Fruit fly (Drosophila melanogaster): ENCODE data around the gene CG16721.
A peak's percentile ranks its signal among the peaks of the same experiment; 100 is the strongest.

CG16721 gene

dm6 chrX:5895821-5896550, 16.3 kb downstream of the CG16721 start (continued):
- TF ChIP-seq lbe (GFP tag; optimal IDR thresholded peaks at IDR 0.05) (peak; percentile 90), Doc2 (GFP tag; IDR thresholded peaks at IDR 0.05) (peak; percentile 39; the same call in 1 of the 2 replicates), scrt (GFP tag; optimal IDR thresholded peaks at IDR 0.05) (peak; percentile 69), tup (GFP tag; optimal IDR thresholded peaks at IDR 0.05) (peak; percentile 88), gfzf (GFP tag; optimal IDR thresholded peaks at IDR 0.05) (peak; percentile 5), D19B (GFP tag; optimal IDR thresholded peaks at IDR 0.05) (peak; percentile 48), YL-1 (GFP tag; optimal IDR thresholded peaks at IDR 0.05) (peak; percentile 12), CG11696 (GFP tag; IDR thresholded peaks at IDR 0.05) (peak; percentile 96), CG4424 (GFP tag; optimal IDR thresholded peaks at IDR 0.05) (peak; percentile 92), CG32772 (GFP tag; IDR thresholded peaks at IDR 0.05) (peak; percentile 93), onecut (GFP tag; IDR thresholded peaks at IDR 0.05) (peak; percentile 87), CG7839 (tag; optimal IDR thresholded peaks at IDR 0.05) (peak; percentile 92), org-1 (GFP tag; optimal IDR thresholded peaks at IDR 0.05) (peak; percentile 84), fu2 (GFP tag; optimal IDR thresholded peaks at IDR 0.05) (peak; percentile 68), disco-r (GFP tag; optimal IDR thresholded peaks at IDR 0.05) (peak; percentile 80), CG31365 (tag; optimal IDR thresholded peaks at IDR 0.05) (peak; percentile 78), Tbp (GFP tag; optimal IDR thresholded peaks at IDR 0.05) (no peak), CG11247 (GFP tag; IDR thresholded peaks at IDR 0.05) (peak; percentile 84), CG18476 (GFP tag; optimal IDR thresholded peaks at IDR 0.05) (peak; percentile 77), jumu (GFP tag; optimal IDR thresholded peaks at IDR 0.05) (peak; percentile 91), CG16815 (GFP tag; optimal IDR thresholded peaks at IDR 0.05) (peak; percentile 81), Sry-β (GFP tag; optimal IDR thresholded peaks at IDR 0.05) (peak; percentile 32), Hr78 (GFP tag; optimal IDR thresholded peaks at IDR 0.05) (peak in 1 of 2 experiments; percentile 79), ac (GFP tag; optimal IDR thresholded peaks at IDR 0.05) (peak; percentile 61), bowl (GFP tag; IDR thresholded peaks at IDR 0.05) (peak; percentile 85), zfh1 (GFP tag; IDR thresholded peaks at IDR 0.05) (peak; percentile 96), BtbVII (GFP tag; optimal IDR thresholded peaks at IDR 0.05) (peak; percentile 82), trem (tag; optimal IDR thresholded peaks at IDR 0.05) (peak; percentile 75), CG2116 (GFP tag; optimal IDR thresholded peaks at IDR 0.05) (peak; percentile 28), Hand (GFP tag; optimal IDR thresholded peaks at IDR 0.05) (peak; percentile 59), ara (GFP tag; IDR thresholded peaks at IDR 0.05) (peak; percentile 96), Med (GFP tag) (peak; percentile 99), chif (GFP tag; optimal IDR thresholded peaks at IDR 0.05) (peak; percentile 92), Drgx (GFP tag; IDR thresholded peaks at IDR 0.05) (peak; percentile 99), Gug (GFP tag; IDR thresholded peaks at IDR 0.05) (peak; percentile 88), gsb-n (tag; optimal IDR thresholded peaks at IDR 0.05) (peak; percentile 87), en (GFP tag; optimal IDR thresholded peaks at IDR 0.05) (peak; percentile 69), CG4360 (GFP tag; IDR thresholded peaks at IDR 0.05) (peak; percentile 73), Elba2 (GFP tag; optimal IDR thresholded peaks at IDR 0.05) (peak; percentile 6), p53 (GFP tag; optimal IDR thresholded peaks at IDR 0.05) (peak; percentile 75), az2 (GFP tag; optimal IDR thresholded peaks at IDR 0.05) (peak; percentile 92), yki (optimal IDR thresholded peaks at IDR 0.05) (no peak), croc (GFP tag; conservative IDR thresholded peaks at IDR 0.05) (peak; percentile 90), Gsc (GFP tag; IDR thresholded peaks at IDR 0.05) (peak; percentile 85), vnd (GFP tag; IDR thresholded peaks at IDR 0.05; ENCODE audit: partially characterized antibody) (no peak), CG17912 (GFP tag; optimal IDR thresholded peaks at IDR 0.05) (no peak), lola (GFP tag; optimal IDR thresholded peaks at IDR 0.05) (peak in 1 of 3 experiments; percentile 76), CG6765 (GFP tag; optimal IDR thresholded peaks at IDR 0.05) (peak; percentile 29), CG2129 (GFP tag; IDR thresholded peaks at IDR 0.05; ENCODE audit: partially characterized antibody) (no peak), crol (GFP tag; IDR thresholded peaks at IDR 0.05) (peak; percentile 80)
